Fruit fly (Drosophila melanogaster): Measurements from ENCODE around the gene CG9500.

CG9500 gene

DNA sequence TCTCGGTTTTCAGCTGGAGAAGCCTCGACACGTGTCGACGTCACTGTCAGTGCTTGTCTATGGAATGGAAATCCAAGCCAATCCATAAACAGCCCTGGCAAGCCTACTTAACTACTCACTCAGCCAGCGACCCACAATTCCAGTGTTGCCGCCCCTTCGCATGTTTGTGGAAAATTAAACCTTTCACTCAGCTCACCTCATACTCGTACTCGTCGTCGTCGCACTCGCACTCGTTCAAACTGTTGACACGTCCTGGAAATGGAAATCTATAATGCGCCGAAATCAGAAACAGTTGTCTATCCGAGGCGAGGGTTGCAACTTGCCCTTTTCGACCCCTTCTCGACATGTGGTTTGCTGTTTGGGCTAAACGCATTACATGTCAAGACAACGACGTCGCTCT is 39.0 kb downstream of the CG9500 start:
- TF ChIP-seq CG1603 (tag; optimal IDR thresholded peaks at IDR 0.05) (peak; percentile 20), pros (GFP tag; optimal IDR thresholded peaks at IDR 0.05) (peak; percentile 71), ewg (GFP tag; optimal IDR thresholded peaks at IDR 0.05) (no peak), Vsx1 (GFP tag; optimal IDR thresholded peaks at IDR 0.05) (no peak), maf-S (GFP tag; optimal IDR thresholded peaks at IDR 0.05) (no peak), Dfd (GFP tag; optimal IDR thresholded peaks at IDR 0.05) (no peak), CG8478 (optimal IDR thresholded peaks at IDR 0.05) (no peak), en (GFP tag; optimal IDR thresholded peaks at IDR 0.05) (no peak), CG14014 (GFP tag; IDR thresholded peaks at IDR 0.05) (no peak), ab (GFP tag; optimal IDR thresholded peaks at IDR 0.05) (no peak), z (GFP tag; IDR thresholded peaks at IDR 0.05) (peak; percentile 72), chm (GFP tag; IDR thresholded peaks at IDR 0.05) (no peak), lilli (GFP tag; optimal IDR thresholded peaks at IDR 0.05) (no peak), CG3065 (GFP tag; optimal IDR thresholded peaks at IDR 0.05) (no peak), dan (GFP tag; IDR thresholded peaks at IDR 0.05) (no peak), yki (optimal IDR thresholded peaks at IDR 0.05) (no peak), ATbp (GFP tag; optimal IDR thresholded peaks at IDR 0.05) (no peak), bbx (GFP tag; IDR thresholded peaks at IDR 0.05; ENCODE audit: partially characterized antibody) (no peak), vnd (GFP tag; IDR thresholded peaks at IDR 0.05; ENCODE audit: partially characterized antibody) (no peak), nerfin-1 (tag; optimal IDR thresholded peaks at IDR 0.05) (peak; percentile 3), stwl (tag; optimal IDR thresholded peaks at IDR 0.05) (peak; percentile 2), chinmo (GFP tag; IDR thresholded peaks at IDR 0.05; ENCODE audit: partially characterized antibody) (0 out of 4 replicates have a peak, but pooled peaks have one; percentile 13), Hey (tag; optimal IDR thresholded peaks at IDR 0.05) (peak; percentile 76), CG2129 (GFP tag; IDR thresholded peaks at IDR 0.05; ENCODE audit: partially characterized antibody) (no peak), abd-A (tag; optimal IDR thresholded peaks at IDR 0.05) (no peak), CG10979 (tag; optimal IDR thresholded peaks at IDR 0.05) (no peak), Elba2 (GFP tag; optimal IDR thresholded peaks at IDR 0.05) (no peak), CoRest (tag; optimal IDR thresholded peaks at IDR 0.05) (no peak), insv (GFP tag; optimal IDR thresholded peaks at IDR 0.05) (no peak)

DNA sequence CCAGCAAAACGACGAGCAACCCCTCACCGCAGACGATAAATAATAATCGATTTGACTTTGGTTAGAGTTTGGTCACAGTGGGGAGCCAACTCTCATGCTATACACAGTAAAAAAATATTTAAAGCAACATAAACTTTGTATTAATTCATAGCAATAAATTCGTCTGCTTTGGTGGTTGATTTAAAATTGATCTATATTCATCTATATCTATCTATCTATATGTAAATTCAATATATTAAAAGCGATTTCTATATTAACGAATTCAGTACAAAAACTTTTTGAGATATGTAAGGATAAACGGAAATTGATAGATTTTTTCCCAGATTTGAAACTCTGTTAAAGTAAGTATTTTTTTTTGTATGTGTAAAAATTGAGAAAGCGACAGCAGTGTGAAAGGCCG is 48.2 kb downstream of the CG9500 start:
- TF ChIP-seq CG6272 (GFP tag; IDR thresholded peaks at IDR 0.05) (no peak), fd96Cb (tag; optimal IDR thresholded peaks at IDR 0.05) (peak; percentile 16), CG13296 (GFP tag; optimal IDR thresholded peaks at IDR 0.05) (peak; percentile 11), hth (optimal IDR thresholded peaks at IDR 0.05) (no peak), CG2712 (tag; optimal IDR thresholded peaks at IDR 0.05) (peak; percentile 49), CG2678 (tag; optimal IDR thresholded peaks at IDR 0.05) (peak; percentile 71), CG7556 (GFP tag; optimal IDR thresholded peaks at IDR 0.05) (peak; percentile 33), cwo (GFP tag; optimal IDR thresholded peaks at IDR 0.05) (peak; percentile 34), CG11504 (tag; optimal IDR thresholded peaks at IDR 0.05) (peak; percentile 50), Xrp1 (GFP tag; IDR thresholded peaks at IDR 0.05) (0 out of 2 replicates have a peak, but pooled peaks have one; percentile 34), stwl (tag; optimal IDR thresholded peaks at IDR 0.05) (no peak), abd-A (tag; optimal IDR thresholded peaks at IDR 0.05) (no peak), Sox102F (GFP tag; optimal IDR thresholded peaks at IDR 0.05) (peak; percentile 10), CG14710 (tag; optimal IDR thresholded peaks at IDR 0.05) (peak; percentile 22), row (GFP tag; IDR thresholded peaks at IDR 0.05) (0 out of 3 replicates have a peak, but pooled peaks have one; percentile 23), Dip3 (GFP tag; optimal IDR thresholded peaks at IDR 0.05) (no peak), CG31441 (GFP tag; IDR thresholded peaks at IDR 0.05) (peak; percentile 63), CG17361 (GFP tag; IDR thresholded peaks at IDR 0.05) (peak; percentile 66; the same call in 2 of the 3 replicates), CG15269 (tag; optimal IDR thresholded peaks at IDR 0.05) (peak; percentile 5), ERR (GFP tag; optimal IDR thresholded peaks at IDR 0.05) (no peak), CG18599 (GFP tag; optimal IDR thresholded peaks at IDR 0.05) (peak; percentile 70), exex (tag; optimal IDR thresholded peaks at IDR 0.05) (no peak), Fer1 (GFP tag; optimal IDR thresholded peaks at IDR 0.05) (peak; percentile 34), CG1647 (GFP tag; optimal IDR thresholded peaks at IDR 0.05) (no peak), Fer3 (tag; optimal IDR thresholded peaks at IDR 0.05) (peak; percentile 33)

Measured in whole organism, embryonic.